Worm (Caenorhabditis elegans) whole organism, L3 larva: Measurements from ENCODE around the gene C13C4.7.

Experiments used
- ama-1 ChIP-seq: fragments of 150-350 bp; optimal IDR thresholded peaks from 2 replicates; lab custom pipeline; 2018
- mdl-1 ChIP-seq: fragments of 150-350 bp; optimal IDR thresholded peaks from 2 replicates; lab custom pipeline; 2014; ENCODE audit warnings: missing biosample characterization, missing genetic modification characterization
- nhr-76 ChIP-seq: fragments of 150-350 bp; sonication (generic microtip); optimal IDR thresholded peaks from 5 replicates; lab custom pipeline; 2014; ENCODE audit warnings: missing biosample characterization, missing genetic modification characterization
- pha-4 ChIP-seq: fragments of 150-350 bp; optimal IDR thresholded peaks from 2 replicates; lab custom pipeline; 2014; ENCODE audit warnings: missing biosample characterization, missing genetic modification reagents, missing genetic modification characterization
- skn-1 ChIP-seq: fragments of 150-350 bp; optimal IDR thresholded peaks from 2 replicates; lab custom pipeline; 2014; ENCODE audit warnings: missing biosample characterization, missing genetic modification characterization
- tbx-2 ChIP-seq: sonication (generic microtip); optimal IDR thresholded peaks from 2 replicates; lab custom pipeline; 2016; ENCODE audit warnings: mild to moderate bottlenecking, missing genetic modification characterization, missing compliant biosample characterization
- unc-39 ChIP-seq: sonication (generic microtip); optimal IDR thresholded peaks from 4 replicates; lab custom pipeline; 2017; ENCODE audit warnings: missing biosample characterization, missing genetic modification characterization
- zag-1 ChIP-seq: fragments of 150-350 bp; optimal IDR thresholded peaks from 2 replicates; lab custom pipeline; 2014; ENCODE audit warnings: missing biosample characterization, missing genetic modification characterization

DNA sequence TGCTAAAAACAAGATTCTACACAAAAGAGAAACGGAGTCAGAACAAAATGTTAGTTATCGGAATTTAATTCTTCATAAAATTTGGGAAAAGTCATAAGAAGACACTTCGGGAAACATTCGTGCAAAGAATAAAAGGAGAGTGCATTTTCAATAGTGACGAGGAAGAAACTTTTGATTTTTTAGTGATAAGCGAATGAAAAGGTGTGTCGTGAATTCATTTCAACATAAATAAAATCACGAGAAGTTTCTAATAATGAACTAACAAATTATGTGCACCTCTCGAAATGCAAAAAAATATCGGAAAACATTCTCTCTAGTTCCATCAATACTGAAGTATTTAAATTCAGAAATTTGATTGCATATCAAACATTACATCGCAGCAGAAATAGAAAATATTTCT is 44.3 kb downstream of the C13C4.7 start:
- TF ChIP-seq zag-1 (no peak), tbx-2 (tag; lab: Kevin White, UChicago) (no peak), pha-4 (peak; percentile 57), skn-1 (tag; lab: Kevin White, UChicago) (no peak), ama-1 (lab: Kevin White, UChicago) (no peak), nhr-76 (no peak), mdl-1 (no peak), unc-39 (no peak)
